Worm (Caenorhabditis elegans): Measurements from ENCODE around the gene R08E5.4.

DNA sequence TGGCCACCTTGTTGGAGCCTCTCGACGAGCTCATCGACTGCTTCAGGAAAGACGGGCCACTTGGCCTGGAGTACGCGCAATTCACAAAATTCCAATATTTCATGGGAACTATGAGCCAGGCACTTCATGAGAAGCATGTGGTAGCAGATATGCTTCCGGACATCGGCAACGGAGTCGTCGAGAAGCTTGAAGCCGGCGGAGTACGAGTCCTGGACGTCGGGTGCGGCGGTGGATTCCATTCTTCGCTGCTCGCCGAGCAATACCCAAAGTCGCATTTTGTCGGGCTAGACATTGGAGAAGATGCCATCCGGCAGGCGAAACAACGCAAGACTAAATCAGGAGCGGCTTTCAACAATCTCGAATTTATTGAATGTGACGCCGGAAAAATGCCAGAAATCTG, 5.2 kb downstream of the R08E5.4 start:
- TF ChIP-seq snpc-4 (tag; optimal IDR thresholded peaks at IDR 0.05) (no peak), unc-62 (GFP tag; optimal IDR thresholded peaks at IDR 0.05) (no peak), mep-1 (tag; optimal IDR thresholded peaks at IDR 0.05) (no peak), blmp-1 (tag; optimal IDR thresholded peaks at IDR 0.05) (no peak), lsy-2 (tag; optimal IDR thresholded peaks at IDR 0.05) (no peak), hlh-1 (tag; optimal IDR thresholded peaks at IDR 0.05) (no peak), lin-13 (tag; optimal IDR thresholded peaks at IDR 0.05) (no peak), nhr-76 (tag; optimal IDR thresholded peaks at IDR 0.05) (no peak), mab-5 (tag; optimal IDR thresholded peaks at IDR 0.05) (no peak)
